Worm (Caenorhabditis elegans) whole organism, early embryonic: ENCODE measurements around the gene gphr-1.

Source experiments
- F13C5.2 ChIP-seq: sonication (generic microtip); optimal IDR thresholded peaks from 2 replicates; lab custom pipeline; 2017; ENCODE audit warnings: mild to moderate bottlenecking, missing genetic modification characterization, inconsistent platforms, missing compliant biosample characterization
- ama-1 ChIP-seq: fragments of 150-350 bp; optimal IDR thresholded peaks from 2 replicates; lab custom pipeline; 2014
- ceh-13 ChIP-seq: fragments of 200-800 bp; sonication (Bioruptor generic); optimal IDR thresholded peaks from 2 replicates; lab custom pipeline; 2018; ENCODE audit warnings: mild to moderate bottlenecking, missing genetic modification characterization, missing compliant biosample characterization
- ceh-36 ChIP-seq: sonication (generic microtip); optimal IDR thresholded peaks from 2 replicates; lab custom pipeline; 2016; ENCODE audit warnings: missing genetic modification characterization, inconsistent platforms, missing compliant biosample characterization
- hmbx-1 ChIP-seq: sonication (generic microtip); optimal IDR thresholded peaks from 2 replicates; lab custom pipeline; 2016; ENCODE audit warnings: mild to moderate bottlenecking, missing genetic modification characterization, missing compliant biosample characterization
- hmg-4 ChIP-seq: fragments of 200-800 bp; sonication (Bioruptor generic); optimal IDR thresholded peaks from 2 replicates; lab custom pipeline; 2018; ENCODE audit warnings: mild to moderate bottlenecking, missing genetic modification characterization, missing compliant biosample characterization
- scrt-1 ChIP-seq: fragments of 200-800 bp; sonication (Bioruptor generic); IDR thresholded peaks from 2 replicates; pipeline ENCODE4 v1.3.6; 2022; ENCODE audit warnings: missing genetic modification characterization, missing compliant biosample characterization
- sea-1 ChIP-seq: fragments of 200-800 bp; sonication (Bioruptor generic); conservative IDR thresholded peaks from 2 replicates; pipeline ENCODE4 v1.3.6; 2022; ENCODE audit warnings: missing genetic modification characterization, missing compliant biosample characterization
- tbx-11 ChIP-seq: fragments of 200-800 bp; sonication (Bioruptor generic); IDR thresholded peaks from 2 replicates; pipeline ENCODE4 v1.3.6; 2022; ENCODE audit warnings: missing genetic modification characterization, missing compliant biosample characterization

DNA sequence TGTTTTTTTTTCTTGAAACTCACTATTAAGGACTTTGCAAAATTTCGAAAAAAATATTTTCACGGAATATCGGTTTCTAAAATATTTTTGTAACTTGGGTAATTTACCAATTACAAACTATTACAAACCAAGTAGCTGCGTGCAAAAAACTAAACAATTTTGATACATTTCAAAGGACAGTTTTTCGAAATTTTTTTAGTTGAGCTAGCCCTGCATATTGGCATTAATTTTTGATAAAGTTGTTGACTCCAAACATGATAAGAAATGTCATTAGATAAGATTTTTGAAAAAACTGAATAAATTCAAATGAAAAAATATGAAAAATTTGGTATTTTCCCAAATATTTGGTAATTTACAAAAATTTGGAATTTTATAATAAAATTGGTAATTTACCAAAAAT is 30.6 kb upstream of the gphr-1 start:
- TF ChIP-seq tbx-11 (GFP tag; lab: Robert Waterston, UW) (no peak), sea-1 (no peak), ama-1 (lab: Kevin White, UChicago) (no peak), scrt-1 (GFP tag; lab: Robert Waterston, UW) (no peak), hmbx-1 (no peak), hmg-4 (GFP tag; lab: Kevin White, UChicago) (no peak), ceh-36 (tag; lab: Kevin White, UChicago) (no peak), F13C5.2 (tag; lab: Kevin White, UChicago) (no peak), ceh-13 (GFP tag; lab: Kevin White, UChicago) (no peak)
